Worm (Caenorhabditis elegans) whole organism, L2 larva: ENCODE data around the gene fbxa-63.

Experiments used
- C34F6.9 ChIP-seq: fragments of 150-350 bp; optimal IDR thresholded peaks from 2 replicates; lab custom pipeline; 2014; ENCODE audit warnings: missing biosample characterization, missing genetic modification characterization
- F13H6.1 ChIP-seq: sonication (generic microtip); optimal IDR thresholded peaks from 2 replicates; lab custom pipeline; 2016; ENCODE audit warnings: missing genetic modification characterization, missing compliant biosample characterization
- Y55F3AM.14 ChIP-seq: fragments of 200-800 bp; sonication (Bioruptor generic); optimal IDR thresholded peaks from 2 replicates; lab custom pipeline; 2018; ENCODE audit warnings: mild to moderate bottlenecking, missing genetic modification characterization, missing compliant biosample characterization
- ama-1 ChIP-seq: fragments of 150-350 bp; optimal IDR thresholded peaks from 2 replicates; lab custom pipeline; 2018; ENCODE audit warnings: inconsistent platforms
- blmp-1 ChIP-seq: sonication (generic microtip); optimal IDR thresholded peaks from 2 replicates; lab custom pipeline; 2017; ENCODE audit warnings: missing genetic modification characterization, mild to moderate bottlenecking, missing compliant biosample characterization, antibody characterized with exemption, moderate library complexity; ENCODE audit not compliant: insufficient read depth
- ceh-16 ChIP-seq: fragments of 150-350 bp; optimal IDR thresholded peaks from 2 replicates; lab custom pipeline; 2014; ENCODE audit warnings: missing biosample characterization, missing genetic modification characterization
- ceh-82 ChIP-seq: fragments of 150-350 bp; optimal IDR thresholded peaks from 2 replicates; lab custom pipeline; 2014; ENCODE audit warnings: missing biosample characterization, missing genetic modification characterization
- crh-2 ChIP-seq: sonication (generic microtip); optimal IDR thresholded peaks from 2 replicates; lab custom pipeline; 2017; ENCODE audit warnings: missing biosample characterization, missing genetic modification characterization
- egl-27 ChIP-seq: sonication (generic microtip); optimal IDR thresholded peaks from 3 replicates; lab custom pipeline; 2017; ENCODE audit warnings: missing biosample characterization, missing genetic modification reagents, missing genetic modification characterization
- elt-1 ChIP-seq: fragments of 150-350 bp; optimal IDR thresholded peaks from 2 replicates; lab custom pipeline; 2014; ENCODE audit warnings: missing biosample characterization, missing genetic modification characterization
- elt-3 ChIP-seq: sonication (generic microtip); optimal IDR thresholded peaks from 2 replicates; lab custom pipeline; 2017; ENCODE audit warnings: missing biosample characterization, missing genetic modification characterization
- fos-1 ChIP-seq: fragments of 150-350 bp; optimal IDR thresholded peaks from 2 replicates; lab custom pipeline; 2014; ENCODE audit warnings: missing biosample characterization, missing genetic modification characterization
- gmeb-1 ChIP-seq: fragments of 150-350 bp; optimal IDR thresholded peaks from 2 replicates; lab custom pipeline; 2014; ENCODE audit warnings: missing biosample characterization, missing genetic modification characterization
- lin-13 ChIP-seq: fragments of 150-350 bp; optimal IDR thresholded peaks from 2 replicates; lab custom pipeline; 2014; ENCODE audit warnings: missing biosample characterization, missing genetic modification reagents, missing genetic modification characterization
- lin-39 ChIP-seq: fragments of 150-350 bp; optimal IDR thresholded peaks from 2 replicates; lab custom pipeline; 2014; ENCODE audit warnings: missing biosample characterization, missing genetic modification reagents, missing genetic modification characterization
- lsy-2 ChIP-seq, 2 experiments: fragments of 150-350 bp in 1 of 2; sonication (generic microtip) in 1 of 2; optimal IDR thresholded peaks; 2 replicates each; lab custom pipeline; 2014 to 2017; ENCODE audit warnings: missing biosample characterization in 2 of 2, missing genetic modification characterization in 2 of 2
- mab-5 ChIP-seq: fragments of 150-350 bp; optimal IDR thresholded peaks from 2 replicates; lab custom pipeline; 2014; ENCODE audit warnings: missing biosample characterization, missing genetic modification characterization
- nhr-10 ChIP-seq: sonication (generic microtip); optimal IDR thresholded peaks from 2 replicates; lab custom pipeline; 2017; ENCODE audit warnings: missing biosample characterization, missing genetic modification characterization
- nhr-129 ChIP-seq: fragments of 150-350 bp; optimal IDR thresholded peaks from 2 replicates; lab custom pipeline; 2014; ENCODE audit warnings: missing biosample characterization, missing genetic modification characterization
- nhr-21 ChIP-seq: fragments of 150-350 bp; optimal IDR thresholded peaks from 2 replicates; lab custom pipeline; 2014; ENCODE audit warnings: missing biosample characterization, missing genetic modification characterization
- nhr-23 ChIP-seq: fragments of 150-350 bp; optimal IDR thresholded peaks from 2 replicates; lab custom pipeline; 2014; ENCODE audit warnings: missing biosample characterization, missing genetic modification reagents, missing genetic modification characterization
- nhr-237 ChIP-seq: fragments of 150-350 bp; optimal IDR thresholded peaks from 2 replicates; lab custom pipeline; 2014; ENCODE audit warnings: missing biosample characterization, missing genetic modification characterization
- nhr-25 ChIP-seq: fragments of 150-350 bp; sonication (generic microtip); optimal IDR thresholded peaks from 3 replicates; lab custom pipeline; 2014; ENCODE audit warnings: missing biosample characterization, missing genetic modification characterization
- nhr-77 ChIP-seq: fragments of 150-350 bp; optimal IDR thresholded peaks from 2 replicates; lab custom pipeline; 2014; ENCODE audit warnings: missing biosample characterization, missing genetic modification characterization
- peb-1 ChIP-seq: fragments of 150-350 bp; optimal IDR thresholded peaks from 2 replicates; lab custom pipeline; 2014; ENCODE audit warnings: missing biosample characterization, missing genetic modification characterization
- sem-4 ChIP-seq: fragments of 150-350 bp; optimal IDR thresholded peaks from 2 replicates; lab custom pipeline; 2014; ENCODE audit warnings: missing biosample characterization, missing genetic modification reagents, missing genetic modification characterization
- skn-1 ChIP-seq: sonication (generic microtip); optimal IDR thresholded peaks from 2 replicates; lab custom pipeline; 2017; ENCODE audit warnings: missing biosample characterization, missing genetic modification characterization
- sma-3 ChIP-seq: sonication (generic microtip); optimal IDR thresholded peaks from 2 replicates; lab custom pipeline; 2016; ENCODE audit warnings: missing genetic modification reagents, missing genetic modification characterization, missing compliant biosample characterization
- sma-9 ChIP-seq, 2 experiments: fragments of 150-350 bp in 1 of 2; sonication (generic microtip) in 1 of 2; optimal IDR thresholded peaks; 2 replicates each; lab custom pipeline; 2014 to 2016; ENCODE audit warnings: missing genetic modification characterization in 2 of 2, mild to moderate bottlenecking in 1 of 2, missing biosample characterization in 1 of 2, missing compliant biosample characterization in 1 of 2, missing genetic modification reagents in 1 of 2, moderate library complexity in 1 of 2
- snpc-4 ChIP-seq: fragments of 150-350 bp; optimal IDR thresholded peaks from 2 replicates; lab custom pipeline; 2014; ENCODE audit warnings: missing biosample characterization, missing genetic modification characterization
- unc-39 ChIP-seq: fragments of 150-350 bp; optimal IDR thresholded peaks from 2 replicates; lab custom pipeline; 2014; ENCODE audit warnings: missing biosample characterization, missing genetic modification characterization
- unc-55 ChIP-seq: fragments of 150-350 bp; sonication (generic microtip); optimal IDR thresholded peaks from 3 replicates; lab custom pipeline; 2014; ENCODE audit warnings: missing biosample characterization, missing genetic modification reagents, missing genetic modification characterization
- ztf-1 ChIP-seq: fragments of 200-800 bp; sonication (Bioruptor generic); conservative IDR thresholded peaks from 2 replicates; pipeline ENCODE4 v1.3.6; 2022; ENCODE audit warnings: missing genetic modification characterization, missing compliant biosample characterization
- ztf-4 ChIP-seq: fragments of 150-350 bp; optimal IDR thresholded peaks from 2 replicates; lab custom pipeline; 2014; ENCODE audit warnings: missing biosample characterization, missing genetic modification characterization

The fbxa-63 gene

ce11 chrIII:1214680-1215079 is 28.6 kb upstream of the fbxa-63 start, which contains the start of gene Y119D3B.21:
Gene Y119D3B.21 (plus strand): TSS chrIII:1215000.
- peak; percentile 13 for TF ChIP-seq sma-9 (GFP tag; optimal IDR thresholded peaks at IDR 0.05; lab: Kevin White, UChicago)
- TF ChIP-seq sma-9 (tag; optimal IDR thresholded peaks at IDR 0.05; lab: Kevin White, UChicago), result no peak
- peak; percentile 29 for TF ChIP-seq F13H6.1
- TF ChIP-seq elt-1, result no peak
- TF ChIP-seq skn-1 (tag; lab: Kevin White, UChicago), result no peak
- peak; percentile 84 for TF ChIP-seq fos-1 (tag; lab: Kevin White, UChicago)
- peak; percentile 53 for TF ChIP-seq ama-1 (lab: Kevin White, UChicago)
- TF ChIP-seq crh-2, result peak; percentile 49

- no peak for TF ChIP-seq lin-39 (tag; lab: Kevin White, UChicago)
- TF ChIP-seq ceh-16, result no peak
- TF ChIP-seq snpc-4 (tag; lab: Kevin White, UChicago), result no peak
- TF ChIP-seq ztf-1 (GFP tag; lab: Robert Waterston, UW), result no peak
- TF ChIP-seq nhr-10 (tag; lab: Kevin White, UChicago), result no peak
- TF ChIP-seq nhr-21 (tag; lab: Kevin White, UChicago), result no peak
- no peak for TF ChIP-seq nhr-77 (tag; lab: Kevin White, UChicago)
- TF ChIP-seq nhr-23 (tag; lab: Kevin White, UChicago), result no peak
- no peak for TF ChIP-seq ceh-82
- no peak for TF ChIP-seq nhr-25
- no peak for TF ChIP-seq Y55F3AM.14
- no peak for TF ChIP-seq skn-1 (tag; lab: Kevin White, UChicago)
Measured at ce11 chrIII:1216096-1216495, 27.2 kb upstream of the fbxa-63 start.

ce11 chrIII:1218221-1218620 is 25.1 kb upstream of the fbxa-63 start:
- TF ChIP-seq lsy-2 (tag; optimal IDR thresholded peaks at IDR 0.05; lab: Kevin White, UChicago), result peak in 1 of 2 experiments; percentile 15
- no peak for TF ChIP-seq egl-27
- TF ChIP-seq ztf-4 (tag; lab: Kevin White, UChicago), result no peak

ce11 chrIII:1218998-1219397 is 24.3 kb upstream of the fbxa-63 start:
- peak; percentile 58 for TF ChIP-seq lin-13 (GFP tag; lab: Kevin White, UChicago)
- no peak for TF ChIP-seq elt-3 (tag; lab: Kevin White, UChicago)

ce11 chrIII:1220012-1220411 is 23.3 kb upstream of the fbxa-63 start:
- TF ChIP-seq lsy-2 (tag; optimal IDR thresholded peaks at IDR 0.05; lab: Kevin White, UChicago) (no peak), fos-1 (tag; lab: Kevin White, UChicago) (peak; percentile 50)
- TF ChIP-seq, all 48 proteins: peak for 1

- TF ChIP-seq fos-1 (tag; lab: Kevin White, UChicago) (peak; percentile 65), ama-1 (lab: Kevin White, UChicago) (no peak)
Measured at ce11 chrIII:1221995-1222394, 21.3 kb upstream of the fbxa-63 start.

ce11 chrIII:1223319-1224093 is 19.8 kb upstream of the fbxa-63 start:
- TF ChIP-seq ama-1 (lab: Kevin White, UChicago) (no peak), nhr-129 (tag; lab: Kevin White, UChicago) (peak; percentile 25), crh-2 (peak; percentile 85), peb-1 (no peak), lin-13 (GFP tag; lab: Kevin White, UChicago) (peak; percentile 36), fos-1 (tag; lab: Kevin White, UChicago) (peak; percentile 68), F13H6.1 (peak; percentile 61), sma-9 (GFP tag; optimal IDR thresholded peaks at IDR 0.05; lab: Kevin White, UChicago) (peak; percentile 62), sma-9 (tag; optimal IDR thresholded peaks at IDR 0.05; lab: Kevin White, UChicago) (no peak)
- TF ChIP-seq, all 48 proteins: peak for 6

- TF ChIP-seq nhr-23 (tag; lab: Kevin White, UChicago), result no peak
- no peak for TF ChIP-seq sem-4 (tag; lab: Kevin White, UChicago)
- no peak for TF ChIP-seq unc-39 (tag; lab: Kevin White, UChicago)
- no peak for TF ChIP-seq nhr-237 (tag; lab: Kevin White, UChicago)
- TF ChIP-seq skn-1 (tag; lab: Kevin White, UChicago), result no peak
- TF ChIP-seq nhr-77 (tag; lab: Kevin White, UChicago), result no peak
- TF ChIP-seq ceh-82, result no peak
- no peak for TF ChIP-seq sma-3 (GFP tag; lab: Kevin White, UChicago)
- no peak for TF ChIP-seq mab-5
- no peak for TF ChIP-seq blmp-1 (tag; lab: Kevin White, UChicago)
- TF ChIP-seq unc-55 (GFP tag; lab: Kevin White, UChicago), result no peak
- TF ChIP-seq gmeb-1 (tag; lab: Kevin White, UChicago), result no peak
- no peak for TF ChIP-seq elt-1
- no peak for TF ChIP-seq nhr-10 (tag; lab: Kevin White, UChicago)
- no peak for TF ChIP-seq elt-3 (tag; lab: Kevin White, UChicago)
- no peak for TF ChIP-seq C34F6.9 (tag; lab: Kevin White, UChicago)
Measured at ce11 chrIII:1225116-1225515, 18.2 kb upstream of the fbxa-63 start.
